Fruit fly (Drosophila melanogaster): ENCODE results near the gene CG34435.
A peak's percentile ranks its signal among the peaks of the same experiment; 100 is the strongest.

CG34435 gene

DNA sequence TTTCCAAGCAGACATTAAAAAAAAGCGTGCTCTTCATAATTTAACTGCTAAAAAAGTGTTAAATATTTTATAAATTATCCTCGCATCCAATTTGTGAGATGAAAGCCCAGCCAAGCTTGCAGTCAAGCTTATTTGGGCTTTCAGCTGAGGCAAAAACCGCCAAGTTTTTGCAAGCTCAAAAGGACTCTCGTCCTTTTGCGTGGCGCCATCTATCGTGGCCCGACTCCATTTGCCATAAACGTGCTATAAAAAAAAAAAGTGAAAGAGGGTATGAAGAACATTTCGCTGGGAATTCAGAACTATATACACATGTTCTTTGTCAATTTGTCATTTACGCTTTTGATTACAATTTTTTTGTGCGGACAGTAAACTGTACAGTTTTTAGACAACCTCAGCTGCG, 25.8 kb downstream of the CG34435 start:
- TF ChIP-seq Hr38 (GFP tag; optimal IDR thresholded peaks at IDR 0.05), result no peak
- TF ChIP-seq Eip75B (GFP tag; optimal IDR thresholded peaks at IDR 0.05), result no peak
- TF ChIP-seq CG15336 (GFP tag; IDR thresholded peaks at IDR 0.05), result no peak
- no peak for TF ChIP-seq CG10669 (GFP tag; optimal IDR thresholded peaks at IDR 0.05)
- TF ChIP-seq Lpt (GFP tag; optimal IDR thresholded peaks at IDR 0.05), result no peak
- no peak for TF ChIP-seq CG1621 (tag; optimal IDR thresholded peaks at IDR 0.05)
- TF ChIP-seq esn (GFP tag; optimal IDR thresholded peaks at IDR 0.05), result no peak
- no peak for TF ChIP-seq CG4318 (GFP tag; optimal IDR thresholded peaks at IDR 0.05)
- no peak for TF ChIP-seq CG3032 (tag; optimal IDR thresholded peaks at IDR 0.05)
- no peak for TF ChIP-seq Hr39 (GFP tag; optimal IDR thresholded peaks at IDR 0.05)
- TF ChIP-seq CG6276 (GFP tag; optimal IDR thresholded peaks at IDR 0.05), result no peak
- no peak for TF ChIP-seq lz (GFP tag; optimal IDR thresholded peaks at IDR 0.05)
- no peak for TF ChIP-seq Sox15 (GFP tag; optimal IDR thresholded peaks at IDR 0.05)
- no peak for TF ChIP-seq svp (GFP tag)

DNA sequence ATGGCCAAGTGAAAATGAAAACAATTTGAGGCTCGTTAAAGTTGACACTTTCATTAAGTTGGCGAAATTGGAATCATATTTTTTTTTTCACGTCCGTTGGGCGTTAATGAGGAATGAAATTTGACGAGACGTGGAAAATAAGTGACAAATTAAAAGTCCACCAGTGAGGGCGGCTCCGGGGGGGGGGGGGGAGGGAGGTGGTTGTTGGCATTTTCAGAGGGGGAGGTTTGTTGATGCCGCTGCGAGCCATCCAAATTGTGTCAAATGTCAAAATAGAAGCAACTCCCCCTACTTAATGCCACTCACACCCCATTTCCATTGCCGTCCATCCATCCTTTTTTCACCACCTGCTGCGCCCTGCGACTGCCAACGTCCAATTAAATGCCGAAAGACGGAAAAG, 27.2 kb downstream of the CG34435 start:
- no peak for TF ChIP-seq CG3032 (tag; optimal IDR thresholded peaks at IDR 0.05)
- no peak for TF ChIP-seq Blimp-1 (GFP tag; optimal IDR thresholded peaks at IDR 0.05)
- no peak for TF ChIP-seq CG11294 (GFP tag; IDR thresholded peaks at IDR 0.05)
- no peak for TF ChIP-seq fd59A (GFP tag; optimal IDR thresholded peaks at IDR 0.05)
- TF ChIP-seq cyc (GFP tag; optimal IDR thresholded peaks at IDR 0.05), result no peak

DNA sequence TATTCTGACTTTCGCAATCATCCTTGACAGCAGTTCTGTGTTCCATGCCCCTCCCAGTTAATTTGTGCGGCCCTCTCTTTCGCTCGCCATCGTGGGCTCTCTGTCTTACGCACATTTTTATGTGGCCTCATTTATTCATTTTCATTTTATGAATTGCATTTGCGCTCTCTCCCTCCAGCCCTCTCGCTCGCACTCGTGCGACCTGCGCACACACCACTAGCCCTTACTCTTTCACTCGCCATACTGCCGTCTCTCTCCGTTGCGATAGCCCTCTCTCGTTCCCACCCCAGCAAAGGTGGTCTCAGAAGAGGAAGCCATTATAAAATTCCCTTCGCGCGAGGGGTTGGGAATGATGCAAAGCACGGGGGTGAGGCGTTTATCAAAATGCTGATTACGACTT, 34.8 kb downstream of the CG34435 start:
- TF ChIP-seq Gug (GFP tag; IDR thresholded peaks at IDR 0.05) (no peak), CG8632 (GFP tag; optimal IDR thresholded peaks at IDR 0.05) (no peak), CG3919 (GFP tag; optimal IDR thresholded peaks at IDR 0.05) (no peak), CG6854 (GFP tag; optimal IDR thresholded peaks at IDR 0.05) (no peak), eg (GFP tag; IDR thresholded peaks at IDR 0.05) (no peak), CG4318 (GFP tag; optimal IDR thresholded peaks at IDR 0.05) (no peak), CG15336 (GFP tag; IDR thresholded peaks at IDR 0.05) (no peak), CG6792 (GFP tag; optimal IDR thresholded peaks at IDR 0.05) (no peak), CG7368 (GFP tag; optimal IDR thresholded peaks at IDR 0.05) (no peak), CG6808 (GFP tag; optimal IDR thresholded peaks at IDR 0.05) (no peak), Ets21C (GFP tag; optimal IDR thresholded peaks at IDR 0.05) (no peak), CG6163 (GFP tag; IDR thresholded peaks at IDR 0.05) (no peak), achi (GFP tag; optimal IDR thresholded peaks at IDR 0.05) (no peak), dac (GFP tag; optimal IDR thresholded peaks at IDR 0.05) (no peak)

DNA sequence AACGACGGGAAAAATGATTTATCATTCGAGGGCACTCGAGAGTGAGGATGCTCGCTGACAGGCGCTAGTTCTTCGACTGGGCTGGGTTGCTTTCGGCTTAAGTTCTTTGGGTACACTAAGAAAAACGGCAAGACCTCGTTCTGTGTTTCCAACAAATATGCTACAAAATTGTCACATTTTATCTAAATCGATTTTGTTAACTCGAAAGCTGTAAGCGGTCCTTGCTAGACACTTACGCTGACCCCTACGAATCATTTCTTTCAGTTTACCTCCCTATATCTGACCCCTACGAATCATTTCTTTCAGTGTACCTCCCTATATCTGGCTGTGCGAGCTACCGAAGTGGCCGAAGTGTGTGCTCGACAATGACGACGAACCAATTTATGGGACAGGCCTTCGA, 50.3 kb downstream of the CG34435 start:
- TF ChIP-seq CG10631 (GFP tag; optimal IDR thresholded peaks at IDR 0.05), result peak; percentile 15
- no peak for TF ChIP-seq CG8319 (GFP tag; optimal IDR thresholded peaks at IDR 0.05)

DNA sequence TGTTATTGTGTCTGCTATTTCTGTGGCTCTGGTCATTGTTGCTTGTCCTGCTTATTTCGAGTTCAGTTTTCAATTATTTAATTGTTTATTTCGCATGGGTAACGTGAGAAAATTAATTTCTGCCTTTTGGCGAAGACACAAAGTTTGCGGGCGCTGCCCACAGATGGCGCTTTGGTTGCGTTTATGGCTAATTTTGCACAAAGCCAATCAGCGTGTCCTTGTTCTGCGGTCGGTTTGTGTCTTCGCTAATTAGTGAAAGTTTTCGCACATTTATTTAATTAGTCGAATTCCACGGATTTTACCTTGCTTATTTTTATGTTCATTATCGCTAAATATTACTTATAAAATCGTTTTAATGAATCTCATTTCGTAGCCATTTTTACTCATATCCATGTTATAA, 50.9 kb downstream of the CG34435 start:
- TF ChIP-seq CG6854 (GFP tag; optimal IDR thresholded peaks at IDR 0.05), result no peak
- TF ChIP-seq Met (GFP tag; optimal IDR thresholded peaks at IDR 0.05), result no peak
- no peak for TF ChIP-seq CG31627 (GFP tag; optimal IDR thresholded peaks at IDR 0.05)
- TF ChIP-seq cyc (GFP tag; optimal IDR thresholded peaks at IDR 0.05), result no peak
- no peak for TF ChIP-seq Hr4 (GFP tag; optimal IDR thresholded peaks at IDR 0.05)
- TF ChIP-seq Gug (GFP tag; IDR thresholded peaks at IDR 0.05), result no peak
- no peak for TF ChIP-seq Blimp-1 (GFP tag; optimal IDR thresholded peaks at IDR 0.05)
- no peak for TF ChIP-seq Sox14 (GFP tag; optimal IDR thresholded peaks at IDR 0.05)
- no peak for TF ChIP-seq CG11902 (GFP tag; optimal IDR thresholded peaks at IDR 0.05)
- TF ChIP-seq CG10669 (GFP tag; optimal IDR thresholded peaks at IDR 0.05), result no peak
- TF ChIP-seq Eip93F (GFP tag; optimal IDR thresholded peaks at IDR 0.05), result no peak
- TF ChIP-seq acj6 (GFP tag; optimal IDR thresholded peaks at IDR 0.05), result no peak
- TF ChIP-seq svp (GFP tag), result no peak
- TF ChIP-seq Eip78C (GFP tag), result no peak
- no peak for TF ChIP-seq CG8319 (GFP tag; optimal IDR thresholded peaks at IDR 0.05)
- no peak for TF ChIP-seq topi (GFP tag; optimal IDR thresholded peaks at IDR 0.05)
- TF ChIP-seq CG11294 (GFP tag; IDR thresholded peaks at IDR 0.05), result no peak
- no peak for TF ChIP-seq CG16779 (tag; optimal IDR thresholded peaks at IDR 0.05)
